Worm (Caenorhabditis elegans): ENCODE measurements around the gene C08B6.18.

The C08B6.18 gene

ce11 chrV:10152278-10152677 is 18.4 kb upstream of the C08B6.18 start, which contains the start of gene srsx-28:
TSS of gene srsx-28 (plus strand) at chrV:10152578.
- TF ChIP-seq nfyb-1 (GFP tag; IDR thresholded peaks at IDR 0.05): no peak
- TF ChIP-seq akir-1 (GFP tag; optimal IDR thresholded peaks at IDR 0.05): no peak
- TF ChIP-seq snpc-4 (GFP tag; optimal IDR thresholded peaks at IDR 0.05): no peak
- no peak for TF ChIP-seq snpc-4 (tag; optimal IDR thresholded peaks at IDR 0.05)
- TF ChIP-seq T26A5.8 (tag; optimal IDR thresholded peaks at IDR 0.05): no peak
- no peak for TF ChIP-seq lin-40 (tag; optimal IDR thresholded peaks at IDR 0.05)
- TF ChIP-seq attf-5 (GFP tag; optimal IDR thresholded peaks at IDR 0.05): no peak
- no peak for TF ChIP-seq madf-8 (GFP tag; conservative IDR thresholded peaks at IDR 0.05)
- TF ChIP-seq dpff-1 (tag; optimal IDR thresholded peaks at IDR 0.05): no peak
- TF ChIP-seq egl-44 (GFP tag; IDR thresholded peaks at IDR 0.05): no peak
- TF ChIP-seq hmg-20 (GFP tag; IDR thresholded peaks at IDR 0.05): no peak
- TF ChIP-seq ztf-6 (GFP tag; IDR thresholded peaks at IDR 0.05): no peak
- no peak for TF ChIP-seq pbrm-1 (GFP tag; IDR thresholded peaks at IDR 0.05)

ce11 chrV:10149728-10150127 is 15.8 kb upstream of the C08B6.18 start, which contains the start of gene srsx-27:
TSS of gene srsx-27 (plus strand) at chrV:10150028.
- no peak for TF ChIP-seq atf-7 (tag; optimal IDR thresholded peaks at IDR 0.05)
- TF ChIP-seq attf-5 (GFP tag; optimal IDR thresholded peaks at IDR 0.05): no peak
- no peak for TF ChIP-seq K12H6.12 (tag; optimal IDR thresholded peaks at IDR 0.05)
- no peak for TF ChIP-seq rcor-1 (GFP tag; IDR thresholded peaks at IDR 0.05)
- TF ChIP-seq nhr-27 (tag; optimal IDR thresholded peaks at IDR 0.05): no peak
- TF ChIP-seq F23B12.7 (tag; optimal IDR thresholded peaks at IDR 0.05; ENCODE audit: insufficient read depth): no peak
- TF ChIP-seq ztf-25 (GFP tag; IDR thresholded peaks at IDR 0.05): no peak
- TF ChIP-seq ztf-18 (tag; optimal IDR thresholded peaks at IDR 0.05): no peak
- no peak for TF ChIP-seq Y53F4B.3 (GFP tag; IDR thresholded peaks at IDR 0.05)
- no peak for TF ChIP-seq gei-17 (GFP tag; optimal IDR thresholded peaks at IDR 0.05)
- TF ChIP-seq let-526 (GFP tag; IDR thresholded peaks at IDR 0.05): no peak
- TF ChIP-seq xnd-1 (tag; optimal IDR thresholded peaks at IDR 0.05): no peak
- TF ChIP-seq rpc-1 (optimal IDR thresholded peaks at IDR 0.05): no peak
- TF ChIP-seq rpc-1 (tag; optimal IDR thresholded peaks at IDR 0.05): no peak

- no peak for TF ChIP-seq madf-3 (GFP tag; IDR thresholded peaks at IDR 0.05)
- TF ChIP-seq F33H1.4 (GFP tag; IDR thresholded peaks at IDR 0.05): no peak
Measured at ce11 chrV:10148352-10148751, 14.4 kb upstream of the C08B6.18 start, which contains the start of gene srsx-26. TSS of gene srsx-26 (plus strand) at chrV:10148652.

ce11 chrV:10146787-10147186 is 12.9 kb upstream of the C08B6.18 start:
- no peak for TF ChIP-seq cebp-2 (GFP tag; IDR thresholded peaks at IDR 0.05)
- no peak for TF ChIP-seq F49E8.2 (tag; optimal IDR thresholded peaks at IDR 0.05; ENCODE audit: insufficient read depth)
- no peak for TF ChIP-seq K12H6.12 (tag; optimal IDR thresholded peaks at IDR 0.05)

- TF ChIP-seq Y67H2A.10 (GFP tag; conservative IDR thresholded peaks at IDR 0.05): no peak
- no peak for TF ChIP-seq xnd-1 (tag; optimal IDR thresholded peaks at IDR 0.05)
- no peak for TF ChIP-seq Y56A3A.18 (GFP tag; IDR thresholded peaks at IDR 0.05)
- no peak for TF ChIP-seq C06A6.2 (GFP tag; conservative IDR thresholded peaks at IDR 0.05)
- no peak for TF ChIP-seq lin-40 (tag; optimal IDR thresholded peaks at IDR 0.05)
- no peak for TF ChIP-seq F57C9.4 (tag; optimal IDR thresholded peaks at IDR 0.05)
- TF ChIP-seq ceh-58 (GFP tag; IDR thresholded peaks at IDR 0.05): no peak
- no peak for TF ChIP-seq egl-18 (GFP tag; IDR thresholded peaks at IDR 0.05)
- TF ChIP-seq ceh-100 (GFP tag; IDR thresholded peaks at IDR 0.05): no peak
- TF ChIP-seq B0261.1 (tag; optimal IDR thresholded peaks at IDR 0.05): no peak
- TF ChIP-seq tbx-9 (tag; optimal IDR thresholded peaks at IDR 0.05; ENCODE audit: borderline replicate concordance): no peak
- TF ChIP-seq sea-2 (GFP tag; IDR thresholded peaks at IDR 0.05): no peak
- no peak for TF ChIP-seq Y95B8A.8 (GFP tag; IDR thresholded peaks at IDR 0.05)
- TF ChIP-seq madf-3 (GFP tag; IDR thresholded peaks at IDR 0.05): no peak
- no peak for TF ChIP-seq nhr-27 (tag; optimal IDR thresholded peaks at IDR 0.05)
- TF ChIP-seq ccch-3 (GFP tag; optimal IDR thresholded peaks at IDR 0.05): no peak
- TF ChIP-seq tlf-1 (GFP tag; optimal IDR thresholded peaks at IDR 0.05): no peak
- TF ChIP-seq dox-1 (GFP tag; IDR thresholded peaks at IDR 0.05): no peak
Measured at ce11 chrV:10145653-10146052, 11.7 kb upstream of the C08B6.18 start, which contains the start of gene C51E3.9. TSS of gene C51E3.9 (plus strand) at chrV:10145953.

Data from whole organism, young adult.